Worm (Caenorhabditis elegans) whole organism, L2 larva: Measurements from ENCODE around the gene acy-3.

ENCODE experiments used
- C34F6.9 ChIP-seq: fragments of 150-350 bp; optimal IDR thresholded peaks from 2 replicates; lab custom pipeline; 2014; ENCODE audit warnings: missing biosample characterization, missing genetic modification characterization
- F13H6.1 ChIP-seq: sonication (generic microtip); optimal IDR thresholded peaks from 2 replicates; lab custom pipeline; 2016; ENCODE audit warnings: missing genetic modification characterization, missing compliant biosample characterization
- ZK546.5 ChIP-seq: sonication (generic microtip); optimal IDR thresholded peaks from 2 replicates; lab custom pipeline; 2017; ENCODE audit warnings: missing biosample characterization, missing genetic modification characterization
- alr-1 ChIP-seq: fragments of 150-350 bp; optimal IDR thresholded peaks from 2 replicates; lab custom pipeline; 2014; ENCODE audit warnings: missing biosample characterization, missing genetic modification characterization
- aly-2 ChIP-seq: fragments of 150-350 bp; optimal IDR thresholded peaks from 2 replicates; lab custom pipeline; 2014; ENCODE audit warnings: missing biosample characterization, missing genetic modification characterization
- blmp-1 ChIP-seq: sonication (generic microtip); optimal IDR thresholded peaks from 2 replicates; lab custom pipeline; 2017; ENCODE audit warnings: missing genetic modification characterization, mild to moderate bottlenecking, missing compliant biosample characterization, antibody characterized with exemption, moderate library complexity; ENCODE audit not compliant: insufficient read depth
- ceh-16 ChIP-seq: fragments of 150-350 bp; optimal IDR thresholded peaks from 2 replicates; lab custom pipeline; 2014; ENCODE audit warnings: missing biosample characterization, missing genetic modification characterization
- crh-2 ChIP-seq: sonication (generic microtip); optimal IDR thresholded peaks from 2 replicates; lab custom pipeline; 2017; ENCODE audit warnings: missing biosample characterization, missing genetic modification characterization
- dmd-4 ChIP-seq: sonication (generic microtip); optimal IDR thresholded peaks from 2 replicates; lab custom pipeline; 2017; ENCODE audit warnings: missing biosample characterization, missing genetic modification characterization
- egl-27 ChIP-seq: sonication (generic microtip); optimal IDR thresholded peaks from 3 replicates; lab custom pipeline; 2017; ENCODE audit warnings: missing biosample characterization, missing genetic modification reagents, missing genetic modification characterization
- elt-1 ChIP-seq: fragments of 150-350 bp; optimal IDR thresholded peaks from 2 replicates; lab custom pipeline; 2014; ENCODE audit warnings: missing biosample characterization, missing genetic modification characterization
- elt-3 ChIP-seq: sonication (generic microtip); optimal IDR thresholded peaks from 2 replicates; lab custom pipeline; 2017; ENCODE audit warnings: missing biosample characterization, missing genetic modification characterization
- fos-1 ChIP-seq: fragments of 150-350 bp; optimal IDR thresholded peaks from 2 replicates; lab custom pipeline; 2014; ENCODE audit warnings: missing biosample characterization, missing genetic modification characterization
- gmeb-1 ChIP-seq: fragments of 150-350 bp; optimal IDR thresholded peaks from 2 replicates; lab custom pipeline; 2014; ENCODE audit warnings: missing biosample characterization, missing genetic modification characterization
- lin-39 ChIP-seq: fragments of 150-350 bp; optimal IDR thresholded peaks from 2 replicates; lab custom pipeline; 2014; ENCODE audit warnings: missing biosample characterization, missing genetic modification reagents, missing genetic modification characterization
- lsy-2 ChIP-seq, 2 experiments: fragments of 150-350 bp in 1 of 2; sonication (generic microtip) in 1 of 2; optimal IDR thresholded peaks; 2 replicates each; lab custom pipeline; 2014 to 2017; ENCODE audit warnings: missing biosample characterization in 2 of 2, missing genetic modification characterization in 2 of 2
- mab-5 ChIP-seq: fragments of 150-350 bp; optimal IDR thresholded peaks from 2 replicates; lab custom pipeline; 2014; ENCODE audit warnings: missing biosample characterization, missing genetic modification characterization
- mbf-1 ChIP-seq: sonication (generic microtip); optimal IDR thresholded peaks from 2 replicates; lab custom pipeline; 2017; ENCODE audit warnings: missing biosample characterization, missing genetic modification characterization
- mdl-1 ChIP-seq, 2 experiments: fragments of 150-350 bp in 1 of 2; sonication (generic microtip) in 1 of 2; optimal IDR thresholded peaks; 2 replicates each; lab custom pipeline; 2017; ENCODE audit warnings: missing biosample characterization in 2 of 2, missing genetic modification characterization in 2 of 2
- nhr-10 ChIP-seq: sonication (generic microtip); optimal IDR thresholded peaks from 2 replicates; lab custom pipeline; 2017; ENCODE audit warnings: missing biosample characterization, missing genetic modification characterization
- nhr-11 ChIP-seq: fragments of 150-350 bp; optimal IDR thresholded peaks from 2 replicates; lab custom pipeline; 2014; ENCODE audit warnings: missing biosample characterization, missing genetic modification characterization
- nhr-12 ChIP-seq: fragments of 150-350 bp; optimal IDR thresholded peaks from 2 replicates; lab custom pipeline; 2014; ENCODE audit warnings: missing biosample characterization, missing genetic modification characterization
- nhr-129 ChIP-seq: fragments of 150-350 bp; optimal IDR thresholded peaks from 2 replicates; lab custom pipeline; 2014; ENCODE audit warnings: missing biosample characterization, missing genetic modification characterization
- nhr-21 ChIP-seq: fragments of 150-350 bp; optimal IDR thresholded peaks from 2 replicates; lab custom pipeline; 2014; ENCODE audit warnings: missing biosample characterization, missing genetic modification characterization
- nhr-23 ChIP-seq: fragments of 150-350 bp; optimal IDR thresholded peaks from 2 replicates; lab custom pipeline; 2014; ENCODE audit warnings: missing biosample characterization, missing genetic modification reagents, missing genetic modification characterization
- nhr-237 ChIP-seq: fragments of 150-350 bp; optimal IDR thresholded peaks from 2 replicates; lab custom pipeline; 2014; ENCODE audit warnings: missing biosample characterization, missing genetic modification characterization
- nhr-25 ChIP-seq: fragments of 150-350 bp; sonication (generic microtip); optimal IDR thresholded peaks from 3 replicates; lab custom pipeline; 2014; ENCODE audit warnings: missing biosample characterization, missing genetic modification characterization
- nhr-6 ChIP-seq: fragments of 150-350 bp; optimal IDR thresholded peaks from 2 replicates; lab custom pipeline; 2014; ENCODE audit warnings: missing biosample characterization, missing genetic modification characterization
- nhr-77 ChIP-seq: fragments of 150-350 bp; optimal IDR thresholded peaks from 2 replicates; lab custom pipeline; 2014; ENCODE audit warnings: missing biosample characterization, missing genetic modification characterization
- peb-1 ChIP-seq: fragments of 150-350 bp; optimal IDR thresholded peaks from 2 replicates; lab custom pipeline; 2014; ENCODE audit warnings: missing biosample characterization, missing genetic modification characterization
- sem-4 ChIP-seq: fragments of 150-350 bp; optimal IDR thresholded peaks from 2 replicates; lab custom pipeline; 2014; ENCODE audit warnings: missing biosample characterization, missing genetic modification reagents, missing genetic modification characterization
- skn-1 ChIP-seq: sonication (generic microtip); optimal IDR thresholded peaks from 2 replicates; lab custom pipeline; 2017; ENCODE audit warnings: missing biosample characterization, missing genetic modification characterization
- sma-3 ChIP-seq: sonication (generic microtip); optimal IDR thresholded peaks from 2 replicates; lab custom pipeline; 2016; ENCODE audit warnings: missing genetic modification reagents, missing genetic modification characterization, missing compliant biosample characterization
- sma-9 ChIP-seq, 2 experiments: fragments of 150-350 bp in 1 of 2; sonication (generic microtip) in 1 of 2; optimal IDR thresholded peaks; 2 replicates each; lab custom pipeline; 2014 to 2016; ENCODE audit warnings: missing genetic modification characterization in 2 of 2, mild to moderate bottlenecking in 1 of 2, missing biosample characterization in 1 of 2, missing compliant biosample characterization in 1 of 2, missing genetic modification reagents in 1 of 2, moderate library complexity in 1 of 2
- snpc-4 ChIP-seq: fragments of 150-350 bp; optimal IDR thresholded peaks from 2 replicates; lab custom pipeline; 2014; ENCODE audit warnings: missing biosample characterization, missing genetic modification characterization
- unc-39 ChIP-seq: fragments of 150-350 bp; optimal IDR thresholded peaks from 2 replicates; lab custom pipeline; 2014; ENCODE audit warnings: missing biosample characterization, missing genetic modification characterization
- unc-55 ChIP-seq: fragments of 150-350 bp; sonication (generic microtip); optimal IDR thresholded peaks from 3 replicates; lab custom pipeline; 2014; ENCODE audit warnings: missing biosample characterization, missing genetic modification reagents, missing genetic modification characterization
- unc-62 ChIP-seq: fragments of 150-350 bp; optimal IDR thresholded peaks from 2 replicates; lab custom pipeline; 2014; ENCODE audit warnings: missing biosample characterization, missing genetic modification reagents, missing genetic modification characterization
- zag-1 ChIP-seq: fragments of 150-350 bp; optimal IDR thresholded peaks from 2 replicates; lab custom pipeline; 2014; ENCODE audit warnings: missing biosample characterization, missing genetic modification characterization
- ztf-1 ChIP-seq: fragments of 200-800 bp; sonication (Bioruptor generic); conservative IDR thresholded peaks from 2 replicates; pipeline ENCODE4 v1.3.6; 2022; ENCODE audit warnings: missing genetic modification characterization, missing compliant biosample characterization
- ztf-11 ChIP-seq: sonication (generic microtip); optimal IDR thresholded peaks from 2 replicates; lab custom pipeline; 2017; ENCODE audit warnings: missing biosample characterization, missing genetic modification characterization

Gene acy-3

ce11 chrIII:3831381-3831780 lies 45.1 kb upstream of the acy-3 start, which contains the start of gene C36A4.10:
C36A4.10 (minus strand) TSS chrIII:3831481.
- no peak for TF ChIP-seq dmd-4
- TF ChIP-seq egl-27: no peak
- TF ChIP-seq unc-55 (GFP tag; lab: Kevin White, UChicago): peak; percentile 6
- no peak for TF ChIP-seq mdl-1 (tag; optimal IDR thresholded peaks at IDR 0.05; lab: Kevin White, UChicago)
- no peak for TF ChIP-seq zag-1 (tag; lab: Kevin White, UChicago)
- TF ChIP-seq fos-1 (tag; lab: Kevin White, UChicago): peak; percentile 1

ce11 chrIII:3829105-3829504 lies 42.8 kb upstream of the acy-3 start, which contains the start of gene cnnm-5:
cnnm-5 (minus strand) TSS chrIII:3829205.
- TF ChIP-seq ceh-16 (tag; lab: Kevin White, UChicago): no peak
- TF ChIP-seq crh-2 (tag; lab: Kevin White, UChicago): no peak
- TF ChIP-seq lin-39: no peak
- no peak for TF ChIP-seq fos-1 (tag; lab: Kevin White, UChicago)
- TF ChIP-seq, all 48 proteins: peak for 0

- TF ChIP-seq nhr-77 (tag; lab: Kevin White, UChicago) (no peak), lsy-2 (tag; optimal IDR thresholded peaks at IDR 0.05; lab: Kevin White, UChicago) (peak in 1 of 2 experiments; percentile 15), unc-62 (GFP tag; lab: Kevin White, UChicago) (no peak), crh-2 (tag; lab: Kevin White, UChicago) (no peak), zag-1 (tag; lab: Kevin White, UChicago) (no peak)
- TF ChIP-seq, all 48 proteins: peak for 1
Observed at ce11 chrIII:3821969-3822453, 35.7 kb upstream of the acy-3 start, which contains the start of gene amx-1. amx-1 (plus strand) TSS chrIII:3822403.

- peak; percentile 1 to 73 for TF ChIP-seq lsy-2 (tag; optimal IDR thresholded peaks at IDR 0.05; lab: Kevin White, UChicago)
- no peak for TF ChIP-seq sma-9 (GFP tag; optimal IDR thresholded peaks at IDR 0.05; lab: Kevin White, UChicago)
- TF ChIP-seq sma-9 (tag; optimal IDR thresholded peaks at IDR 0.05; lab: Kevin White, UChicago): no peak
- peak; percentile 89 for TF ChIP-seq nhr-129 (tag; lab: Kevin White, UChicago)
- TF ChIP-seq skn-1 (tag; lab: Kevin White, UChicago): no peak
- TF ChIP-seq mab-5 (tag; lab: Kevin White, UChicago): no peak
- peak; percentile 63 for TF ChIP-seq unc-55 (GFP tag; lab: Kevin White, UChicago)
- TF ChIP-seq snpc-4 (tag; lab: Kevin White, UChicago): no peak
- TF ChIP-seq ztf-1 (GFP tag; lab: Robert Waterston, UW): no peak
- TF ChIP-seq peb-1: no peak
- TF ChIP-seq egl-27: peak; percentile 21
- no peak for TF ChIP-seq nhr-23
- peak; percentile 30 to 76 for TF ChIP-seq mdl-1 (tag; optimal IDR thresholded peaks at IDR 0.05; lab: Kevin White, UChicago)
- TF ChIP-seq aly-2 (tag; lab: Kevin White, UChicago): no peak
- TF ChIP-seq nhr-21: no peak
- TF ChIP-seq alr-1: no peak
- TF ChIP-seq nhr-6 (tag; lab: Kevin White, UChicago): no peak
- TF ChIP-seq nhr-12 (tag; lab: Kevin White, UChicago): no peak
- TF ChIP-seq blmp-1: peak; percentile 97
- no peak for TF ChIP-seq elt-1 (tag; lab: Kevin White, UChicago)
- TF ChIP-seq fos-1 (tag; lab: Kevin White, UChicago): peak; percentile 81
- TF ChIP-seq sma-3 (GFP tag; lab: Kevin White, UChicago): peak; percentile 63
- no peak for TF ChIP-seq unc-62 (GFP tag; lab: Kevin White, UChicago)
- TF ChIP-seq unc-39 (tag; lab: Kevin White, UChicago): no peak
- TF ChIP-seq nhr-25 (tag; lab: Kevin White, UChicago): peak; percentile 63
- peak; percentile 83 for TF ChIP-seq C34F6.9 (tag; lab: Kevin White, UChicago)
- TF ChIP-seq nhr-237 (tag; lab: Kevin White, UChicago): no peak
- TF ChIP-seq dmd-4: no peak
- no peak for TF ChIP-seq ZK546.5 (tag; lab: Kevin White, UChicago)
- peak; percentile 64 for TF ChIP-seq crh-2 (tag; lab: Kevin White, UChicago)
- TF ChIP-seq lin-39: no peak
- TF ChIP-seq F13H6.1 (tag; lab: Kevin White, UChicago): peak; percentile 82
- no peak for TF ChIP-seq elt-3 (tag; lab: Kevin White, UChicago)
- no peak for TF ChIP-seq nhr-10 (tag; lab: Kevin White, UChicago)
- peak; percentile 0 for TF ChIP-seq zag-1 (tag; lab: Kevin White, UChicago)
- no peak for TF ChIP-seq mbf-1
- TF ChIP-seq nhr-11: no peak
- peak; percentile 54 for TF ChIP-seq sem-4 (tag; lab: Kevin White, UChicago)
- peak; percentile 56 for TF ChIP-seq ceh-16 (tag; lab: Kevin White, UChicago)
- peak; percentile 8 for TF ChIP-seq gmeb-1 (tag; lab: Kevin White, UChicago)
- TF ChIP-seq ztf-11 (tag; lab: Kevin White, UChicago): no peak
- no peak for TF ChIP-seq nhr-77 (tag; lab: Kevin White, UChicago)
- TF ChIP-seq, all 48 proteins: peak for 16
Observed at ce11 chrIII:3820134-3820533, 33.9 kb upstream of the acy-3 start.
